Worm (Caenorhabditis elegans) whole organism, L1 larva: ENCODE results near the gene Y34B4A.10.

Experiments
- C34B4.2 ChIP-seq: sonication (generic microtip); optimal IDR thresholded peaks from 2 replicates; lab custom pipeline; 2017; ENCODE audit warnings: mild to moderate bottlenecking, missing genetic modification characterization, missing compliant biosample characterization
- Y116A8C.19 ChIP-seq: sonication (generic microtip); optimal IDR thresholded peaks from 2 replicates; lab custom pipeline; 2016; ENCODE audit warnings: missing compliant biosample characterization, missing genetic modification characterization, borderline replicate concordance
- alr-1 ChIP-seq: fragments of 200-800 bp; sonication (Bioruptor generic); optimal IDR thresholded peaks from 2 replicates; lab custom pipeline; 2018; ENCODE audit warnings: borderline replicate concordance, mild to moderate bottlenecking, missing genetic modification characterization, missing compliant biosample characterization
- ama-1 ChIP-seq: fragments of 150-350 bp; optimal IDR thresholded peaks from 2 replicates; lab custom pipeline; 2014
- ceh-82 ChIP-seq, 3 experiments: fragments of 150-350 bp in 1 of 3; sonication (generic microtip) in 2 of 3; optimal IDR thresholded peaks; 2 replicates each; lab custom pipeline; 2014 to 2017; ENCODE audit warnings: missing biosample characterization in 3 of 3, missing genetic modification characterization in 3 of 3
- efl-3 ChIP-seq: fragments of 200-800 bp; sonication (Bioruptor generic); optimal IDR thresholded peaks from 2 replicates; lab custom pipeline; 2018; ENCODE audit warnings: mild to moderate bottlenecking, missing genetic modification characterization, missing compliant biosample characterization
- jun-1 ChIP-seq: fragments of 150-350 bp; optimal IDR thresholded peaks from 2 replicates; lab custom pipeline; 2014; ENCODE audit warnings: missing biosample characterization, missing genetic modification reagents, missing genetic modification characterization
- lsy-2 ChIP-seq, 2 experiments: fragments of 150-350 bp; optimal IDR thresholded peaks; 2 replicates each; lab custom pipeline; 2014; ENCODE audit warnings: missing biosample characterization in 2 of 2, missing genetic modification characterization in 2 of 2
- nhr-77 ChIP-seq: fragments of 150-350 bp; optimal IDR thresholded peaks from 2 replicates; lab custom pipeline; 2014; ENCODE audit warnings: missing biosample characterization, missing genetic modification characterization
- snu-23 ChIP-seq: sonication (generic microtip); optimal IDR thresholded peaks from 2 replicates; lab custom pipeline; 2016; ENCODE audit warnings: missing genetic modification characterization, missing compliant biosample characterization
- tlp-1 ChIP-seq: fragments of 150-350 bp; optimal IDR thresholded peaks from 2 replicates; lab custom pipeline; 2014; ENCODE audit warnings: missing biosample characterization, missing genetic modification characterization

DNA sequence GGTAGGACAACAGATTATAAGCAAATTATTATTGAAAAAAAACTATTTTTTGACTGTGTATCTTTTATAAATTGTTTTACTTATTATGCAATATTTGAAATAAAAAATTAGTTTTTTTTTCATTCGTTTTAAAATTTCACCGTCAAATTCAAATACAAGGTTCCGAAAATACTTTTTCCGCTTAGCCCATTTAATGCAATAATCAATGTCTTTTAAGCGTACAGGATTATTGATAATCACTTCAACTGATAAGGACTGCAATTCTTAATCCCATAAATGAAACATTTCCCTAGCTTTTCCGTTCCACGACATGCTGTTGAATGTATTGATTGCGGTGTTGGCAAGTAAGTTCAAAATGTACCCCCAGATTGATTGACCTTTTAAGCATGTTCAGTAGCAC lies 7.3 kb downstream of the Y34B4A.10 start, which contains the start of gene nspg-12:
- TF ChIP-seq nhr-77 (tag; lab: Kevin White, UChicago) (no peak), alr-1 (no peak), tlp-1 (tag; lab: Kevin White, UChicago) (no peak), jun-1 (no peak), snu-23 (GFP tag; lab: Kevin White, UChicago) (no peak), efl-3 (GFP tag; lab: Kevin White, UChicago) (no peak), lsy-2 (tag; optimal IDR thresholded peaks at IDR 0.05; lab: Kevin White, UChicago) (no peak), ceh-82 (tag; optimal IDR thresholded peaks at IDR 0.05; lab: Kevin White, UChicago) (no peak), ama-1 (lab: Kevin White, UChicago) (no peak), Y116A8C.19 (tag; lab: Kevin White, UChicago) (no peak), C34B4.2 (tag; lab: Kevin White, UChicago) (no peak)
